Worm (Caenorhabditis elegans): ENCODE measurements around the gene map-2.

DNA sequence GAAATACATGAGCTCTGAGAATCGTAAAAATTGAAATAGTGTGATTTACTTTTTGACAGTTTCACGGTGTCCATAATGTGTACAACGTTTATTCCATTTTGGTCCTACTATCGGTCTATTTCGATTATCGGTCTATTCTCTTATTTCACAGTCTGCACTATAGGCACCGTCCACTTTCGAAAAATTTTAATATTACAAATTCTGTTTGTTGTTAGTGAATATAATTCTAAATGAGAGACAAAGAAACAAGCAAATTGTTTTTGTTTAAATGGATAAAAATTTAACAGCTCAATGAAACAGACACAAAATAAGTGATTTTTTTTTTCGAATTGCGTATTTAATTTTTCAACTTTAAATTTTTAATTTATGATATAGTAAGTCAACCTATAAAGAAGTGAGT lies 43.5 kb upstream of the map-2 start:
- no peak for TF ChIP-seq che-1 (tag; optimal IDR thresholded peaks at IDR 0.05)
- TF ChIP-seq ceh-24 (tag; optimal IDR thresholded peaks at IDR 0.05) = no peak
- no peak for TF ChIP-seq ceh-6 (GFP tag; optimal IDR thresholded peaks at IDR 0.05)
- no peak for TF ChIP-seq hlh-6 (tag; optimal IDR thresholded peaks at IDR 0.05)

Data from whole organism, late embryonic.